Fruit fly (Drosophila melanogaster): ENCODE measurements around the gene RpS4.

DNA sequence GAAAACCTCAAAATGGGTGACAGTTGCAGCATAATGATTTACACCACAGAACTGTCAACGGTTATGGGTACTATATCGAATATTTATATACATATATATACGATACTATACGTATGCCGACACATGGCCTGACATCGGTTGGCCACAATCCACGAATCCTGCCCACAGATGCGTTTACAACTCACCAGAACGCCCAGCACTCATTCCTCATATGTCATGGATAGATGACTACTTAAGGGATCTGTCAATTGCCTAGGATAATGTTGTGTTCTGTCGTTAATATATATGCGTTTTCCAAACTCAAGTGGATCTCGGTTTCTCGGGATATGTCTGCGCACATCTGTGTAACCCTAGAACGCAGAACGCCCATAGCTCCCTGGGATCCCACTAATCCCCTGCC lies 16.9 kb downstream of the RpS4 start:
- TF ChIP-seq CTCF (optimal IDR thresholded peaks at IDR 0.05) (no peak), CG8478 (optimal IDR thresholded peaks at IDR 0.05) (no peak)

Measured in S2 (cell line).